Worm (Caenorhabditis elegans) whole organism, L1 larva: ENCODE measurements around the gene lro-1.

Source experiments
- C04F5.9 ChIP-seq: sonication (generic microtip); optimal IDR thresholded peaks from 2 replicates; lab custom pipeline; 2016; ENCODE audit warnings: missing genetic modification characterization, missing compliant biosample characterization
- C16A3.4 ChIP-seq: fragments of 150-350 bp; optimal IDR thresholded peaks from 2 replicates; lab custom pipeline; 2014; ENCODE audit warnings: missing biosample characterization, missing genetic modification characterization
- C34B4.2 ChIP-seq: sonication (generic microtip); optimal IDR thresholded peaks from 2 replicates; lab custom pipeline; 2017; ENCODE audit warnings: mild to moderate bottlenecking, missing genetic modification characterization, missing compliant biosample characterization
- F16B12.6 ChIP-seq: fragments of 150-350 bp; optimal IDR thresholded peaks from 2 replicates; lab custom pipeline; 2014; ENCODE audit warnings: missing biosample characterization, missing genetic modification characterization
- Y116A8C.19 ChIP-seq: sonication (generic microtip); optimal IDR thresholded peaks from 2 replicates; lab custom pipeline; 2016; ENCODE audit warnings: missing compliant biosample characterization, missing genetic modification characterization, borderline replicate concordance
- alr-1 ChIP-seq: fragments of 200-800 bp; sonication (Bioruptor generic); optimal IDR thresholded peaks from 2 replicates; lab custom pipeline; 2018; ENCODE audit warnings: borderline replicate concordance, mild to moderate bottlenecking, missing genetic modification characterization, missing compliant biosample characterization
- aly-2 ChIP-seq: fragments of 150-350 bp; optimal IDR thresholded peaks from 2 replicates; lab custom pipeline; 2014; ENCODE audit warnings: missing biosample characterization, missing genetic modification characterization
- ceh-8 ChIP-seq: fragments of 200-800 bp; sonication (Bioruptor generic); optimal IDR thresholded peaks from 2 replicates; lab custom pipeline; 2018; ENCODE audit warnings: mild to moderate bottlenecking, missing genetic modification characterization, moderate library complexity, missing compliant biosample characterization
- ceh-82 ChIP-seq, 3 experiments: fragments of 150-350 bp in 1 of 3; sonication (generic microtip) in 2 of 3; optimal IDR thresholded peaks; 2 replicates each; lab custom pipeline; 2014 to 2017; ENCODE audit warnings: missing biosample characterization in 3 of 3, missing genetic modification characterization in 3 of 3
- ceh-88 ChIP-seq: fragments of 200-800 bp; sonication (Bioruptor generic); IDR thresholded peaks from 2 replicates; pipeline ENCODE4 v1.3.6; 2022; ENCODE audit warnings: missing genetic modification characterization, missing compliant biosample characterization
- dpl-1 ChIP-seq, 3 experiments: fragments of 150-350 bp in 2 of 3; sonication (generic microtip) in 1 of 3; optimal IDR thresholded peaks; 2 replicates each; lab custom pipeline; 2014 to 2017; ENCODE audit warnings: missing biosample characterization in 3 of 3, missing genetic modification characterization in 3 of 3, missing genetic modification reagents in 3 of 3
- dsc-1 ChIP-seq: sonication (generic microtip); optimal IDR thresholded peaks from 2 replicates; lab custom pipeline; 2016; ENCODE audit warnings: mild to moderate bottlenecking, missing genetic modification characterization, missing compliant biosample characterization
- efl-1 ChIP-seq, 4 experiments: fragments of 150-350 bp; optimal IDR thresholded peaks in 3 of 4; peaks in 1 of 4; 1 replicate in 1 of 4; 2 replicates in 3 of 4; lab custom pipeline; 2014; ENCODE audit warnings: missing biosample characterization in 2 of 4, missing genetic modification characterization in 2 of 4, missing genetic modification reagents in 2 of 4
- elt-2 ChIP-seq: sonication (generic microtip); optimal IDR thresholded peaks from 2 replicates; lab custom pipeline; 2016; ENCODE audit warnings: missing genetic modification characterization, mild to moderate bottlenecking, inconsistent platforms, missing compliant biosample characterization, missing genetic modification reagents
- elt-3 ChIP-seq, 6 experiments: fragments of 150-350 bp in 1 of 6; sonication (generic microtip); optimal IDR thresholded peaks; 2 replicates each; lab custom pipeline; 2017 to 2018; ENCODE audit warnings: missing biosample characterization in 6 of 6, missing genetic modification characterization in 6 of 6, inconsistent platforms in 1 of 6
- fkh-4 ChIP-seq: sonication (generic microtip); optimal IDR thresholded peaks from 2 replicates; lab custom pipeline; 2016; ENCODE audit warnings: missing compliant biosample characterization, missing genetic modification characterization, borderline replicate concordance
- fkh-8 ChIP-seq: sonication (generic microtip); optimal IDR thresholded peaks from 2 replicates; lab custom pipeline; 2016; ENCODE audit warnings: mild to moderate bottlenecking, missing genetic modification characterization, missing compliant biosample characterization
- hlh-4 ChIP-seq: sonication (generic microtip); optimal IDR thresholded peaks from 2 replicates; lab custom pipeline; 2016; ENCODE audit warnings: mild to moderate bottlenecking, missing genetic modification characterization, missing compliant biosample characterization
- isw-1 ChIP-seq: fragments of 200-800 bp; sonication (Bioruptor generic); IDR thresholded peaks from 2 replicates; pipeline ENCODE4 v1.3.6; 2022; ENCODE audit warnings: missing genetic modification characterization, missing compliant biosample characterization
- jun-1 ChIP-seq: fragments of 150-350 bp; optimal IDR thresholded peaks from 2 replicates; lab custom pipeline; 2014; ENCODE audit warnings: missing biosample characterization, missing genetic modification reagents, missing genetic modification characterization
- lin-13 ChIP-seq: fragments of 150-350 bp; optimal IDR thresholded peaks from 2 replicates; lab custom pipeline; 2014; ENCODE audit warnings: missing biosample characterization, missing genetic modification reagents, missing genetic modification characterization
- lin-14 ChIP-seq: fragments of 200-800 bp; sonication (Bioruptor generic); optimal IDR thresholded peaks from 2 replicates; lab custom pipeline; 2018; ENCODE audit warnings: mild to moderate bottlenecking, missing genetic modification characterization, moderate library complexity, missing compliant biosample characterization
- lin-15B ChIP-seq: fragments of 150-350 bp; sonication (generic microtip); optimal IDR thresholded peaks from 3 replicates; lab custom pipeline; 2014; ENCODE audit warnings: missing biosample characterization, missing genetic modification characterization
- lin-39 ChIP-seq: fragments of 150-350 bp; optimal IDR thresholded peaks from 2 replicates; lab custom pipeline; 2014; ENCODE audit warnings: missing biosample characterization, missing genetic modification reagents, missing genetic modification characterization
- lir-3 ChIP-seq: sonication (generic microtip); optimal IDR thresholded peaks from 2 replicates; lab custom pipeline; 2016; ENCODE audit warnings: mild to moderate bottlenecking, missing genetic modification characterization, moderate library complexity, missing compliant biosample characterization; ENCODE audit not compliant: poor library complexity
- lsy-2 ChIP-seq, 2 experiments: fragments of 150-350 bp; optimal IDR thresholded peaks; 2 replicates each; lab custom pipeline; 2014; ENCODE audit warnings: missing biosample characterization in 2 of 2, missing genetic modification characterization in 2 of 2
- mep-1 ChIP-seq: fragments of 150-350 bp; optimal IDR thresholded peaks from 2 replicates; lab custom pipeline; 2014; ENCODE audit warnings: missing biosample characterization, missing genetic modification characterization
- nhr-11 ChIP-seq: fragments of 150-350 bp; optimal IDR thresholded peaks from 2 replicates; lab custom pipeline; 2014; ENCODE audit warnings: missing biosample characterization, missing genetic modification characterization
- nhr-20 ChIP-seq: sonication (generic microtip); optimal IDR thresholded peaks from 2 replicates; lab custom pipeline; 2016; ENCODE audit warnings: mild to moderate bottlenecking, missing genetic modification characterization, missing compliant biosample characterization
- nhr-47 ChIP-seq: sonication (generic microtip); optimal IDR thresholded peaks from 2 replicates; lab custom pipeline; 2016; ENCODE audit warnings: mild to moderate bottlenecking, missing genetic modification characterization, moderate library complexity, missing compliant biosample characterization
- nhr-76 ChIP-seq: sonication (generic microtip); optimal IDR thresholded peaks from 2 replicates; lab custom pipeline; 2017; ENCODE audit warnings: missing biosample characterization, missing genetic modification characterization
- nhr-77 ChIP-seq: fragments of 150-350 bp; optimal IDR thresholded peaks from 2 replicates; lab custom pipeline; 2014; ENCODE audit warnings: missing biosample characterization, missing genetic modification characterization
- nhr-84 ChIP-seq: sonication (generic microtip); optimal IDR thresholded peaks from 2 replicates; lab custom pipeline; 2017; ENCODE audit warnings: missing biosample characterization, missing genetic modification characterization
- nhr-85 ChIP-seq: sonication (generic microtip); peaks from one replicate; lab custom pipeline; 2016; ENCODE audit warnings: missing genetic modification characterization, inconsistent platforms, missing compliant biosample characterization
- pag-3 ChIP-seq: sonication (generic microtip); optimal IDR thresholded peaks from 2 replicates; lab custom pipeline; 2017; ENCODE audit warnings: missing genetic modification characterization, mild to moderate bottlenecking, missing compliant biosample characterization, antibody characterized with exemption, borderline replicate concordance; ENCODE audit not compliant: insufficient read depth
- pax-3 ChIP-seq: fragments of 200-800 bp; sonication (Bioruptor generic); optimal IDR thresholded peaks from 2 replicates; lab custom pipeline; 2018; ENCODE audit warnings: mild to moderate bottlenecking, missing genetic modification characterization, moderate library complexity, missing compliant biosample characterization
- pqm-1 ChIP-seq: sonication (generic microtip); optimal IDR thresholded peaks from 3 replicates; lab custom pipeline; 2017; ENCODE audit warnings: missing biosample characterization, missing genetic modification characterization
- rnt-1 ChIP-seq: sonication (generic microtip); optimal IDR thresholded peaks from 2 replicates; lab custom pipeline; 2016; ENCODE audit warnings: mild to moderate bottlenecking, missing genetic modification characterization, moderate library complexity, missing compliant biosample characterization
- skn-1 ChIP-seq: fragments of 150-350 bp; optimal IDR thresholded peaks from 2 replicates; lab custom pipeline; 2014; ENCODE audit warnings: missing biosample characterization, missing genetic modification characterization
- snpc-4 ChIP-seq: fragments of 150-350 bp; optimal IDR thresholded peaks from 2 replicates; lab custom pipeline; 2014; ENCODE audit warnings: missing biosample characterization, missing genetic modification characterization
- sox-4 ChIP-seq: sonication (generic microtip); optimal IDR thresholded peaks from 2 replicates; lab custom pipeline; 2016; ENCODE audit warnings: missing genetic modification characterization, missing compliant biosample characterization
- sup-37 ChIP-seq: fragments of 200-800 bp; sonication (Bioruptor generic); optimal IDR thresholded peaks from 2 replicates; lab custom pipeline; 2018; ENCODE audit warnings: mild to moderate bottlenecking, missing genetic modification characterization, missing compliant biosample characterization
- swsn-7 ChIP-seq: sonication (generic microtip); optimal IDR thresholded peaks from 2 replicates; lab custom pipeline; 2016; ENCODE audit warnings: missing genetic modification characterization, missing compliant biosample characterization
- tbx-2 ChIP-seq: sonication (generic microtip); optimal IDR thresholded peaks from 2 replicates; lab custom pipeline; 2016; ENCODE audit warnings: missing genetic modification characterization, missing compliant biosample characterization
- tlp-1 ChIP-seq: fragments of 150-350 bp; optimal IDR thresholded peaks from 2 replicates; lab custom pipeline; 2014; ENCODE audit warnings: missing biosample characterization, missing genetic modification characterization
- unc-130 ChIP-seq: fragments of 150-350 bp; optimal IDR thresholded peaks from 2 replicates; lab custom pipeline; 2017; ENCODE audit warnings: missing biosample characterization, missing genetic modification characterization, inconsistent platforms
- unc-30 ChIP-seq: sonication (generic microtip); optimal IDR thresholded peaks from 2 replicates; lab custom pipeline; 2017; ENCODE audit warnings: missing biosample characterization, missing genetic modification characterization
- unc-62 ChIP-seq: fragments of 150-350 bp; optimal IDR thresholded peaks from 2 replicates; lab custom pipeline; 2014; ENCODE audit warnings: missing biosample characterization, missing genetic modification reagents, missing genetic modification characterization
- vab-15 ChIP-seq: sonication (generic microtip); optimal IDR thresholded peaks from 2 replicates; lab custom pipeline; 2017; ENCODE audit warnings: missing genotype, mild to moderate bottlenecking, missing genetic modification characterization, missing compliant biosample characterization
- xbp-1 ChIP-seq: sonication (generic microtip); optimal IDR thresholded peaks from 2 replicates; lab custom pipeline; 2016; ENCODE audit warnings: missing genetic modification characterization, missing compliant biosample characterization
- zag-1 ChIP-seq: fragments of 150-350 bp; optimal IDR thresholded peaks from 2 replicates; lab custom pipeline; 2014; ENCODE audit warnings: missing biosample characterization, missing genetic modification characterization
- ztf-11 ChIP-seq, 2 experiments: sonication (generic microtip); optimal IDR thresholded peaks; 2 replicates each; lab custom pipeline; 2016 to 2017; ENCODE audit warnings: missing genetic modification characterization in 2 of 2, missing biosample characterization in 1 of 2, missing compliant biosample characterization in 1 of 2
- ztf-4 ChIP-seq: fragments of 150-350 bp; optimal IDR thresholded peaks from 2 replicates; lab custom pipeline; 2014; ENCODE audit warnings: missing biosample characterization, missing genetic modification characterization

The lro-1 gene

DNA sequence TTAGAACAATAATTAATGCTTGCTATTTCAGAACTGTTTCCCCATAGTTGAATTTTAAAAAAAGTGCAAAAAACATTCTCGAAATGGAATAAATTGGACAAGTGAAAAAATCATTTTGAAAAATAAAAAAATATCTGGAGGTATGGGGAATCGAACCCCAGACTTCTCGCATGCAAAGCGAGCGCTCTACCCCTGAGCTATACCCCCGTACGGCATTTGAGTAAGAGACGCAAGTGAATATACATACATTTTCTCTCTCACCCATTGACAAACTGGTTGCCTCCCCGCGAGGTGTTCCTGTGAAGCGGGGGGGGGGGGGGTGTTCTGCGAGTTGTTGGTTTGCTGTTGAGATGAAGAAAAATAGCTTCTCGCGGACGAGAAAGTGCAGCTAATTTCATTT, 20.3 kb downstream of the lro-1 start (continued):
- peak; percentile 36 for TF ChIP-seq C16A3.4
- no peak for TF ChIP-seq fkh-4
- no peak for TF ChIP-seq isw-1 (GFP tag; lab: Robert Waterston, UW)
- TF ChIP-seq skn-1 (tag; lab: Kevin White, UChicago), result peak; percentile 41
- peak; percentile 7 to 40 for TF ChIP-seq lsy-2 (tag; optimal IDR thresholded peaks at IDR 0.05; lab: Kevin White, UChicago)
- TF ChIP-seq snpc-4 (tag; lab: Kevin White, UChicago), result no peak
- peak; percentile 70 for TF ChIP-seq nhr-85 (tag; lab: Kevin White, UChicago)
- TF ChIP-seq lir-3 (tag; lab: Kevin White, UChicago), result no peak
- no peak for TF ChIP-seq aly-2 (tag; lab: Kevin White, UChicago)
- no peak for TF ChIP-seq nhr-11 (tag; lab: Kevin White, UChicago)
- TF ChIP-seq unc-30 (tag; lab: Kevin White, UChicago), result no peak
- TF ChIP-seq nhr-47 (tag; lab: Kevin White, UChicago), result peak; percentile 75
- peak; percentile 41 for TF ChIP-seq rnt-1
- TF ChIP-seq pax-3, result no peak
- peak; percentile 27 for TF ChIP-seq fkh-8
- no peak for TF ChIP-seq ztf-4 (tag; lab: Kevin White, UChicago)
- TF ChIP-seq dsc-1 (tag; lab: Kevin White, UChicago), result peak; percentile 59
- peak; percentile 53 for TF ChIP-seq xbp-1 (tag; lab: Kevin White, UChicago)
- TF ChIP-seq elt-2, result peak; percentile 1
- peak; percentile 35 for TF ChIP-seq swsn-7 (tag; lab: Kevin White, UChicago)
- TF ChIP-seq tlp-1 (tag; lab: Kevin White, UChicago), result no peak
- 0 out of 2 replicates have a peak, but pooled peaks have one; percentile 9 for TF ChIP-seq ceh-88
- no peak for TF ChIP-seq C04F5.9
- no peak for TF ChIP-seq nhr-77
- no peak for TF ChIP-seq unc-62 (GFP tag; lab: Kevin White, UChicago)
- TF ChIP-seq lin-13 (GFP tag; lab: Kevin White, UChicago), result no peak
- TF ChIP-seq C34B4.2 (tag; lab: Kevin White, UChicago), result no peak
- no peak for TF ChIP-seq lin-15B (tag; lab: Kevin White, UChicago)
- TF ChIP-seq tbx-2 (tag; lab: Kevin White, UChicago), result peak; percentile 33
- no peak for TF ChIP-seq ceh-8 (GFP tag; lab: Kevin White, UChicago)
- TF ChIP-seq elt-3 (tag; optimal IDR thresholded peaks at IDR 0.05; lab: Kevin White, UChicago), result peak in 1 of 6 experiments; percentile 31
- TF ChIP-seq unc-130 (tag; lab: Kevin White, UChicago), result peak; percentile 19
- TF ChIP-seq jun-1, result peak; percentile 14
- TF ChIP-seq efl-1 (optimal IDR thresholded peaks at IDR 0.05; lab: Kevin White, UChicago), result peak; percentile 2 to 9
- no peak for TF ChIP-seq efl-1 (GFP tag; optimal IDR thresholded peaks at IDR 0.05 in 1 of 2; lab: Kevin White, UChicago)
- peak; percentile 39 for TF ChIP-seq nhr-20 (tag; lab: Kevin White, UChicago)
- TF ChIP-seq zag-1 (tag; lab: Kevin White, UChicago), result no peak
- peak; percentile 62 for TF ChIP-seq mep-1 (tag; lab: Kevin White, UChicago)
- no peak for TF ChIP-seq Y116A8C.19 (tag; lab: Kevin White, UChicago)
- peak; percentile 46 for TF ChIP-seq lin-14 (GFP tag; lab: Kevin White, UChicago)
- no peak for TF ChIP-seq alr-1 (tag; lab: Kevin White, UChicago)
- peak in 1 of 2 experiments; percentile 13 for TF ChIP-seq ztf-11 (tag; optimal IDR thresholded peaks at IDR 0.05; lab: Kevin White, UChicago)
- no peak for TF ChIP-seq sox-4 (tag; lab: Kevin White, UChicago)
- TF ChIP-seq vab-15 (tag; lab: Kevin White, UChicago), result no peak
- no peak for TF ChIP-seq lin-39 (tag; lab: Kevin White, UChicago)
- no peak for TF ChIP-seq pag-3
- no peak for TF ChIP-seq pqm-1 (tag; lab: Kevin White, UChicago)
- no peak for TF ChIP-seq F16B12.6
- no peak for TF ChIP-seq dpl-1 (GFP tag; optimal IDR thresholded peaks at IDR 0.05; lab: Kevin White, UChicago)
- TF ChIP-seq hlh-4 (tag; lab: Kevin White, UChicago), result no peak
- no peak for TF ChIP-seq sup-37 (GFP tag; lab: Kevin White, UChicago)
- no peak for TF ChIP-seq nhr-84
- TF ChIP-seq nhr-76 (tag; lab: Kevin White, UChicago), result no peak
- peak in 2 of 3 experiments; percentile 10 to 38 for TF ChIP-seq ceh-82 (tag; optimal IDR thresholded peaks at IDR 0.05; lab: Kevin White, UChicago)
